Fruit fly (Drosophila melanogaster) whole organism, embryonic: Measurements from ENCODE around the gene CG15014.

ENCODE experiments used
- Adf1 ChIP-seq: fragments of 200-800 bp; sonication (Bioruptor generic); IDR thresholded peaks from 2 replicates; pipeline ENCODE4 v1.3.6; 2022; ENCODE audit warnings: missing biosample characterization, missing genetic modification characterization
- Atf3 ChIP-seq: fragments of 200-800 bp; sonication (Bioruptor generic); optimal IDR thresholded peaks from 3 replicates; lab custom pipeline; 2016; ENCODE audit warnings: missing biosample characterization, missing genetic modification characterization
- CG10147 ChIP-seq: fragments of 200-800 bp; sonication (Bioruptor generic); optimal IDR thresholded peaks from 2 replicates; lab custom pipeline; 2019; ENCODE audit warnings: missing biosample characterization, mild to moderate bottlenecking, missing genetic modification characterization, moderate library complexity
- CG10959 ChIP-seq: fragments of 200-800 bp; sonication (Bioruptor generic); IDR thresholded peaks from 2 replicates; pipeline ENCODE4 v1.3.6; 2022; ENCODE audit warnings: missing biosample characterization, missing genetic modification characterization
- CG11247 ChIP-seq: fragments of 200-800 bp; sonication (Bioruptor generic); IDR thresholded peaks from 2 replicates; pipeline ENCODE4 v1.3.6; 2022; ENCODE audit warnings: missing biosample characterization, missing genetic modification characterization
- CG12299 ChIP-seq: fragments of 200-800 bp; sonication (Bioruptor generic); optimal IDR thresholded peaks from 2 replicates; lab custom pipeline; 2018; ENCODE audit warnings: missing biosample characterization, mild to moderate bottlenecking, missing genetic modification characterization
- CG14050 ChIP-seq: fragments of 200-800 bp; sonication (Bioruptor generic); IDR thresholded peaks from 3 replicates; pipeline ENCODE4 v1.3.6; 2022; ENCODE audit warnings: missing biosample characterization, missing genetic modification characterization
- CG15479 ChIP-seq: fragments of 200-800 bp; sonication (Bioruptor generic); optimal IDR thresholded peaks from 3 replicates; lab custom pipeline; 2019; ENCODE audit warnings: missing biosample characterization, mild to moderate bottlenecking, missing genetic modification characterization, moderate library complexity
- CG16863 ChIP-seq: fragments of 200-800 bp; sonication (Bioruptor generic); optimal IDR thresholded peaks from 3 replicates; lab custom pipeline; 2016; ENCODE audit warnings: missing biosample characterization, missing genetic modification characterization
- CG17359 ChIP-seq: fragments of 200-800 bp; sonication (Bioruptor generic); optimal IDR thresholded peaks from 3 replicates; lab custom pipeline; 2018; ENCODE audit warnings: missing biosample characterization, mild to moderate bottlenecking, missing genetic modification characterization, moderate library complexity
- CG1792 ChIP-seq: fragments of 200-800 bp; sonication (Bioruptor generic); optimal IDR thresholded peaks from 2 replicates; lab custom pipeline; 2016; ENCODE audit warnings: missing biosample characterization, missing genetic modification characterization
- CG32772 ChIP-seq: fragments of 200-800 bp; sonication (Bioruptor generic); IDR thresholded peaks from 2 replicates; pipeline ENCODE4 v1.3.6; 2022; ENCODE audit warnings: missing biosample characterization, missing genetic modification characterization
- CG33557 ChIP-seq: fragments of 200-800 bp; sonication (Bioruptor generic); optimal IDR thresholded peaks from 2 replicates; lab custom pipeline; 2019; ENCODE audit warnings: missing biosample characterization, mild to moderate bottlenecking, missing genetic modification characterization, moderate library complexity
- CG3407 ChIP-seq: fragments of 200-800 bp; sonication (Bioruptor generic); optimal IDR thresholded peaks from 2 replicates; lab custom pipeline; 2018; ENCODE audit warnings: missing biosample characterization, mild to moderate bottlenecking, missing genetic modification characterization
- CG4820 ChIP-seq: fragments of 200-800 bp; sonication (Bioruptor generic); optimal IDR thresholded peaks from 3 replicates; lab custom pipeline; 2016; ENCODE audit warnings: missing biosample characterization, missing genetic modification characterization
- CG7357 ChIP-seq: fragments of 200-800 bp; sonication (Bioruptor generic); IDR thresholded peaks from 3 replicates; pipeline ENCODE4 v1.3.6; 2022; ENCODE audit warnings: missing biosample characterization, missing genetic modification characterization
- CG7556 ChIP-seq: fragments of 200-800 bp; sonication (Bioruptor generic); optimal IDR thresholded peaks from 2 replicates; lab custom pipeline; 2017; ENCODE audit warnings: missing biosample characterization, mild to moderate bottlenecking, missing genetic modification characterization
- CG8388 ChIP-seq: fragments of 200-800 bp; sonication (Bioruptor generic); optimal IDR thresholded peaks from 2 replicates; lab custom pipeline; 2019; ENCODE audit warnings: missing biosample characterization, mild to moderate bottlenecking, missing genetic modification characterization, moderate library complexity
- CG8924 ChIP-seq: fragments of 200-800 bp; optimal IDR thresholded peaks from 3 replicates; lab custom pipeline; 2019; ENCODE audit warnings: missing biosample characterization, mild to moderate bottlenecking, missing genetic modification characterization, moderate library complexity
- CG9797 ChIP-seq: fragments of 200-800 bp; sonication (Bioruptor generic); optimal IDR thresholded peaks from 3 replicates; lab custom pipeline; 2018; ENCODE audit warnings: missing biosample characterization, mild to moderate bottlenecking, missing genetic modification characterization
- Drgx ChIP-seq: fragments of 200-800 bp; sonication (Bioruptor generic); IDR thresholded peaks from 2 replicates; pipeline ENCODE4 v1.3.6; 2022; ENCODE audit warnings: missing biosample characterization, missing genetic modification characterization
- Eip74EF ChIP-seq, 2 experiments: fragments of 200-800 bp in 1 of 2; fragments of >200 bp in 1 of 2; sonication (Bioruptor generic) in 1 of 2; optimal IDR thresholded peaks; 2 replicates each; lab custom pipeline; 2017 to 2019; ENCODE audit warnings: missing biosample characterization in 2 of 2, missing genetic modification characterization in 2 of 2, mild to moderate bottlenecking in 1 of 2, moderate library complexity in 1 of 2
- Elba2 ChIP-seq: fragments of 200-800 bp; sonication (Bioruptor generic); optimal IDR thresholded peaks from 3 replicates; lab custom pipeline; 2016; ENCODE audit warnings: missing biosample characterization, missing genetic modification characterization
- Fer1 ChIP-seq: fragments of 200-800 bp; sonication (Bioruptor generic); optimal IDR thresholded peaks from 2 replicates; lab custom pipeline; 2017; ENCODE audit warnings: missing biosample characterization, mild to moderate bottlenecking, missing genetic modification characterization
- MESR4 ChIP-seq: fragments of 200-800 bp; sonication (Bioruptor generic); optimal IDR thresholded peaks from 2 replicates; lab custom pipeline; 2018; ENCODE audit warnings: missing biosample characterization, mild to moderate bottlenecking, missing genetic modification characterization, moderate library complexity
- NC2α ChIP-seq: fragments of 200-800 bp; sonication (Bioruptor generic); optimal IDR thresholded peaks from 2 replicates; lab custom pipeline; 2016; ENCODE audit warnings: missing biosample characterization, missing genetic modification characterization
- NC2β ChIP-seq: fragments of 200-800 bp; sonication (Bioruptor generic); optimal IDR thresholded peaks from 2 replicates; lab custom pipeline; 2016; ENCODE audit warnings: missing biosample characterization, missing genetic modification characterization
- Oaz ChIP-seq: fragments of 200-800 bp; sonication (Bioruptor generic); IDR thresholded peaks from 2 replicates; pipeline ENCODE4 v1.3.6; 2022; ENCODE audit warnings: missing biosample characterization, missing genetic modification characterization
- Rfx ChIP-seq: fragments of 200-800 bp; sonication (Bioruptor generic); IDR thresholded peaks from 2 replicates; pipeline ENCODE4 v1.3.6; 2022; ENCODE audit warnings: missing biosample characterization, missing genetic modification characterization
- Sox102F ChIP-seq: fragments of 200-800 bp; sonication (Bioruptor generic); optimal IDR thresholded peaks from 2 replicates; lab custom pipeline; 2018; ENCODE audit warnings: missing biosample characterization, mild to moderate bottlenecking, missing genetic modification characterization, moderate library complexity
- Ssrp ChIP-seq: fragments of 200-800 bp; sonication (Bioruptor generic); optimal IDR thresholded peaks from 2 replicates; lab custom pipeline; 2018; ENCODE audit warnings: missing biosample characterization, mild to moderate bottlenecking, missing genetic modification characterization, moderate library complexity
- Taf1 ChIP-seq: fragments of 200-800 bp; sonication (Bioruptor generic); IDR thresholded peaks from 2 replicates; pipeline ENCODE4 v1.3.6; 2022; ENCODE audit warnings: missing biosample characterization, missing genetic modification characterization
- Tbp ChIP-seq: fragments of >200 bp; optimal IDR thresholded peaks from 2 replicates; lab custom pipeline; 2018; ENCODE audit warnings: missing biosample characterization, missing genetic modification characterization
- Usf ChIP-seq: fragments of 200-800 bp; sonication (Bioruptor generic); optimal IDR thresholded peaks from 2 replicates; lab custom pipeline; 2017; ENCODE audit warnings: missing genotype, missing biosample characterization, missing genetic modification characterization
- Xrp1 ChIP-seq: fragments of 200-800 bp; sonication (Bioruptor generic); IDR thresholded peaks from 2 replicates; pipeline ENCODE4 v1.3.6; 2022; ENCODE audit warnings: missing biosample characterization, missing genetic modification characterization
- YL-1 ChIP-seq: fragments of 200-800 bp; sonication (Bioruptor generic); optimal IDR thresholded peaks from 3 replicates; lab custom pipeline; 2017; ENCODE audit warnings: missing biosample characterization, mild to moderate bottlenecking, missing genetic modification characterization
- al ChIP-seq: fragments of 200-800 bp; sonication (Bioruptor generic); IDR thresholded peaks from 2 replicates; pipeline ENCODE4 v1.3.6; 2022; ENCODE audit warnings: missing biosample characterization, missing genetic modification characterization
- cas ChIP-seq: fragments of 200-800 bp; sonication (Bioruptor generic); IDR thresholded peaks from 2 replicates; pipeline ENCODE4 v1.3.6; 2022; ENCODE audit warnings: missing biosample characterization, missing genetic modification characterization
- caup ChIP-seq: fragments of 200-800 bp; sonication (Bioruptor generic); optimal IDR thresholded peaks from 3 replicates; lab custom pipeline; 2017; ENCODE audit warnings: missing biosample characterization, mild to moderate bottlenecking, missing genetic modification characterization, moderate library complexity; ENCODE audit not compliant: severe bottlenecking
- chn ChIP-seq: fragments of 200-800 bp; sonication (Bioruptor generic); optimal IDR thresholded peaks from 2 replicates; lab custom pipeline; 2016; ENCODE audit warnings: missing biosample characterization, missing genetic modification characterization
- dysf ChIP-seq: fragments of 200-800 bp; sonication (Bioruptor generic); IDR thresholded peaks from 3 replicates; pipeline ENCODE4 v1.3.6; 2022; ENCODE audit warnings: missing biosample characterization, missing genetic modification characterization
- eve ChIP-seq, 2 experiments: fragments of >200 bp; optimal IDR thresholded peaks; 2 replicates each; lab custom pipeline; 2017; ENCODE audit warnings: missing biosample characterization in 2 of 2, missing genetic modification characterization in 2 of 2
- exex ChIP-seq: fragments of 200-800 bp; sonication (Bioruptor generic); optimal IDR thresholded peaks from 4 replicates; lab custom pipeline; 2018; ENCODE audit warnings: missing biosample characterization, mild to moderate bottlenecking, missing genetic modification characterization, moderate library complexity
- fd102C ChIP-seq: fragments of 200-800 bp; sonication (Bioruptor generic); optimal IDR thresholded peaks from 2 replicates; lab custom pipeline; 2018; ENCODE audit warnings: missing biosample characterization, mild to moderate bottlenecking, missing genetic modification characterization, moderate library complexity
- gsb ChIP-seq: fragments of 200-800 bp; sonication (Bioruptor generic); IDR thresholded peaks from 2 replicates; pipeline ENCODE4 v1.3.6; 2022; ENCODE audit warnings: missing biosample characterization, missing genetic modification characterization
- klu ChIP-seq: fragments of 200-800 bp; sonication (Bioruptor generic); IDR thresholded peaks from 2 replicates; pipeline ENCODE4 v1.3.6; 2022; ENCODE audit warnings: missing biosample characterization, missing genetic modification characterization
- ranshi ChIP-seq: fragments of 200-800 bp; sonication (Bioruptor generic); IDR thresholded peaks from 2 replicates; pipeline ENCODE4 v1.3.6; 2022; ENCODE audit warnings: missing biosample characterization, missing genetic modification characterization
- repo ChIP-seq: fragments of 200-800 bp; sonication (Bioruptor generic); optimal IDR thresholded peaks from 2 replicates; lab custom pipeline; 2016; ENCODE audit warnings: missing biosample characterization, missing genetic modification characterization
- tna ChIP-seq: fragments of 200-800 bp; sonication (Bioruptor generic); IDR thresholded peaks from 2 replicates; pipeline ENCODE4 v1.3.6; 2022; ENCODE audit warnings: missing biosample characterization, missing genetic modification characterization; ENCODE audit not compliant: partially characterized antibody
- trem ChIP-seq: fragments of 200-800 bp; optimal IDR thresholded peaks from 3 replicates; lab custom pipeline; 2019; ENCODE audit warnings: missing biosample characterization, mild to moderate bottlenecking, missing genetic modification characterization, moderate library complexity
- tup ChIP-seq: fragments of 200-800 bp; sonication (Bioruptor generic); optimal IDR thresholded peaks from 2 replicates; lab custom pipeline; 2016; ENCODE audit warnings: missing biosample characterization, mild to moderate bottlenecking, missing genetic modification characterization, moderate library complexity
- usp ChIP-seq: fragments of >200 bp; optimal IDR thresholded peaks from 2 replicates; lab custom pipeline; 2017; ENCODE audit warnings: missing biosample characterization, missing genetic modification characterization

Gene CG15014

DNA sequence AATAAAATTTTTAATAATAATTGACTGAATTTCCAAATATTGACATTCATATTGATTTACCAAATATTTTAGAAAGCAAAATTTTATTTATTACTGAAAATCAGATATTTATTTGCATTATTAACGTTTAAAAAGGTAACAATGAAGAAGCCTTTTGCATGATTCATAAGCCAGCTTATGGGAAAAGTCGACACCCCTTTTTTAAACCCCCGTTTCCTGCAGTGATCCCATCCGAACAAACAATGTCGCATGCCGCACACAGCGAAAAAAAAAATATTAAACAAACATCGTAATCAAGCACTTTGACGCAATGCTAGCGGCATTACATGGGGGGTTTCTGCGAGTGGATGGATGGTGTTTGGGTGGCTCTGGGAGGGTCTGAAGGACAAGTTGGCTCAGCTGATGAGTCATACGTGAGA, 31.6 kb upstream of the CG15014 start (continued):
- TF ChIP-seq exex (tag; lab: Kevin White, UChicago) (no peak), Taf1 (no peak), CG7556 (GFP tag; lab: Kevin White, UChicago) (peak; percentile 80), CG33557 (no peak), CG7357 (0 out of 3 replicates have a peak, but pooled peaks have one; percentile 11), gsb (GFP tag; lab: Robert Waterston, UW) (no peak), Atf3 (GFP tag; lab: Kevin White, UChicago) (peak; percentile 21), chn (GFP tag; lab: Kevin White, UChicago) (peak; percentile 6), CG12299 (tag; lab: Kevin White, UChicago) (no peak), al (GFP tag; lab: Robert Waterston, UW) (no peak), CG10147 (GFP tag; lab: Kevin White, UChicago) (peak; percentile 46), Eip74EF (GFP tag; optimal IDR thresholded peaks at IDR 0.05; lab: Kevin White, UChicago) (no peak), CG17359 (tag; lab: Kevin White, UChicago) (peak; percentile 56), caup (GFP tag; lab: Kevin White, UChicago) (peak; percentile 54), CG4820 (GFP tag; lab: Kevin White, UChicago) (no peak), CG15479 (GFP tag; lab: Kevin White, UChicago) (no peak), Sox102F (GFP tag; lab: Kevin White, UChicago) (peak; percentile 35), CG8388 (GFP tag; lab: Kevin White, UChicago) (no peak), CG1792 (GFP tag; lab: Kevin White, UChicago) (peak; percentile 22), CG14050 (GFP tag; lab: Robert Waterston, UW) (no peak), CG32772 (0 out of 2 replicates have a peak, but pooled peaks have one; percentile 10), repo (no peak), Usf (GFP tag; lab: Kevin White, UChicago) (no peak), tna (GFP tag; lab: Robert Waterston, UW) (no peak), Elba2 (GFP tag; lab: Kevin White, UChicago) (no peak), Adf1 (GFP tag; lab: Robert Waterston, UW) (no peak), Oaz (no peak), ranshi (GFP tag; lab: Robert Waterston, UW) (0 out of 2 replicates have a peak, but pooled peaks have one; percentile 12), trem (tag; lab: Kevin White, UChicago) (no peak), Drgx (no peak), CG11247 (GFP tag; lab: Robert Waterston, UW) (peak; percentile 29; the same call in 1 of the 2 replicates), tup (GFP tag; lab: Kevin White, UChicago) (peak; percentile 8), usp (no peak), Rfx (GFP tag; lab: Robert Waterston, UW) (peak; percentile 67), YL-1 (no peak), Tbp (GFP tag; lab: Kevin White, UChicago) (no peak), eve (GFP tag; optimal IDR thresholded peaks at IDR 0.05; lab: Kevin White, UChicago) (no peak), dysf (peak; percentile 42; the same call in 1 of the 3 replicates), Ssrp (tag; lab: Kevin White, UChicago) (no peak), Xrp1 (GFP tag; lab: Robert Waterston, UW) (peak; percentile 52; the same call in 1 of the 2 replicates), NC2α (GFP tag; lab: Kevin White, UChicago) (no peak), CG8924 (tag; lab: Kevin White, UChicago) (peak; percentile 36), NC2β (GFP tag; lab: Kevin White, UChicago) (peak; percentile 19), CG3407 (GFP tag; lab: Kevin White, UChicago) (peak; percentile 10), CG16863 (GFP tag; lab: Kevin White, UChicago) (peak; percentile 24), klu (GFP tag; lab: Robert Waterston, UW) (no peak), fd102C (GFP tag; lab: Kevin White, UChicago) (no peak), MESR4 (GFP tag; lab: Kevin White, UChicago) (no peak), Fer1 (GFP tag; lab: Kevin White, UChicago) (peak; percentile 41), CG10959 (GFP tag; lab: Robert Waterston, UW) (no peak), CG9797 (GFP tag; lab: Kevin White, UChicago) (no peak), cas (GFP tag; lab: Robert Waterston, UW) (no peak)
